Worm (Caenorhabditis elegans) whole organism, L3 larva: ENCODE measurements around the gene F16B12.6.

Experiments used
- R02D3.7 ChIP-seq: fragments of 150-350 bp; optimal IDR thresholded peaks from 2 replicates; lab custom pipeline; 2014; ENCODE audit warnings: missing biosample characterization, missing genetic modification characterization
- ZK546.5 ChIP-seq: sonication (generic microtip); optimal IDR thresholded peaks from 2 replicates; lab custom pipeline; 2017; ENCODE audit warnings: missing biosample characterization, missing genetic modification characterization
- ama-1 ChIP-seq: fragments of 150-350 bp; optimal IDR thresholded peaks from 2 replicates; lab custom pipeline; 2018
- egl-27 ChIP-seq: sonication (generic microtip); optimal IDR thresholded peaks from 4 replicates; lab custom pipeline; 2017; ENCODE audit warnings: missing biosample characterization, missing genetic modification reagents, missing genetic modification characterization
- lin-15B ChIP-seq: fragments of 150-350 bp; optimal IDR thresholded peaks from 2 replicates; lab custom pipeline; 2014; ENCODE audit warnings: missing biosample characterization, missing genetic modification characterization
- mdl-1 ChIP-seq: fragments of 150-350 bp; optimal IDR thresholded peaks from 2 replicates; lab custom pipeline; 2014; ENCODE audit warnings: missing biosample characterization, missing genetic modification characterization
- nhr-11 ChIP-seq: fragments of 150-350 bp; optimal IDR thresholded peaks from 2 replicates; lab custom pipeline; 2014; ENCODE audit warnings: missing biosample characterization, missing genetic modification characterization
- nhr-12 ChIP-seq: fragments of 150-350 bp; optimal IDR thresholded peaks from 2 replicates; lab custom pipeline; 2014; ENCODE audit warnings: missing biosample characterization, missing genetic modification characterization
- nhr-23 ChIP-seq: fragments of 150-350 bp; optimal IDR thresholded peaks from 2 replicates; lab custom pipeline; 2014; ENCODE audit warnings: missing biosample characterization, missing genetic modification reagents, missing genetic modification characterization
- nhr-237 ChIP-seq: fragments of 150-350 bp; optimal IDR thresholded peaks from 2 replicates; lab custom pipeline; 2014; ENCODE audit warnings: missing biosample characterization, missing genetic modification characterization
- nhr-77 ChIP-seq: fragments of 150-350 bp; optimal IDR thresholded peaks from 2 replicates; lab custom pipeline; 2014; ENCODE audit warnings: missing biosample characterization, missing genetic modification characterization
- pqm-1 ChIP-seq: fragments of 150-350 bp; optimal IDR thresholded peaks from 2 replicates; lab custom pipeline; 2017; ENCODE audit warnings: missing biosample characterization, missing genetic modification characterization, inconsistent platforms
- snpc-4 ChIP-seq: fragments of 150-350 bp; optimal IDR thresholded peaks from 2 replicates; lab custom pipeline; 2014; ENCODE audit warnings: missing biosample characterization, missing genetic modification characterization
- tbx-2 ChIP-seq: sonication (generic microtip); optimal IDR thresholded peaks from 2 replicates; lab custom pipeline; 2016; ENCODE audit warnings: mild to moderate bottlenecking, missing genetic modification characterization, missing compliant biosample characterization

DNA sequence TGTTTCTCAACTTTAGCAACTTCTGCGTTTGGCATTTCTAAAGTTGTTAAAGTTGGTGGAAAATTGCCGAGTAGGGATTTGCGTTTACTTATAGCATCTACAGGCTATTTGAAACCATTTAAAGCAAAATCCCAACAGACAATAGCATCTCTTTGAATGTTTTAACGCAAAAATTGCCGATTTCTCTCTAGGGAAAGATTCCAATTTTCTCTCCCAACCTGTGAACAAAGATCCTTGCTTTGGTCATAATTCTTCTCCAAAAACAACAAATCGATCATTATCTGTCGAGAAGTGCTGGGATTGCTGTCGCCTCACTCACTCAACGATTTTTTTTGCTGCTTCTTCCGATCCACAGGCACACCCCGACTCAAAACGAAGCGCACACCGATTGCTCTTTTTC lies 48.4 kb upstream of the F16B12.6 start:
- TF ChIP-seq ama-1 (lab: Kevin White, UChicago) (no peak), nhr-11 (tag; lab: Kevin White, UChicago) (no peak), nhr-23 (tag; lab: Kevin White, UChicago) (no peak), nhr-12 (tag; lab: Kevin White, UChicago) (no peak), nhr-77 (tag; lab: Kevin White, UChicago) (no peak), R02D3.7 (tag; lab: Kevin White, UChicago) (no peak), pqm-1 (no peak), snpc-4 (tag; lab: Kevin White, UChicago) (no peak), mdl-1 (tag; lab: Kevin White, UChicago) (no peak), ZK546.5 (tag; lab: Kevin White, UChicago) (no peak), lin-15B (tag; lab: Kevin White, UChicago) (no peak), tbx-2 (tag; lab: Kevin White, UChicago) (no peak), nhr-237 (tag; lab: Kevin White, UChicago) (no peak), egl-27 (no peak)
